Fruit fly (Drosophila melanogaster) whole organism, prepupa: Measurements from ENCODE around the gene CG43755.

Experiments
- Blimp-1 ChIP-seq: fragments of 200-800 bp; sonication (Bioruptor generic); optimal IDR thresholded peaks from 3 replicates; lab custom pipeline; 2017; ENCODE audit warnings: missing biosample characterization, missing genetic modification characterization, mild to moderate bottlenecking, moderate library complexity, missing genetic modification reagents
- CG10631 ChIP-seq: fragments of 200-800 bp; sonication (Bioruptor generic); optimal IDR thresholded peaks from 2 replicates; lab custom pipeline; 2016; ENCODE audit warnings: missing biosample characterization, missing genetic modification characterization
- CG11762 ChIP-seq: fragments of 200-800 bp; sonication (Bioruptor generic); optimal IDR thresholded peaks from 3 replicates; lab custom pipeline; 2016; ENCODE audit warnings: missing biosample characterization, missing genetic modification characterization; ENCODE audit not compliant: insufficient read depth
- CG15336 ChIP-seq: fragments of 200-800 bp; sonication (Bioruptor generic); IDR thresholded peaks from 2 replicates; pipeline ENCODE4 v1.3.6; 2022; ENCODE audit warnings: missing biosample characterization, missing genetic modification characterization
- CG16779 ChIP-seq: fragments of 200-800 bp; sonication (Bioruptor generic); optimal IDR thresholded peaks from 3 replicates; lab custom pipeline; 2017; ENCODE audit warnings: missing biosample characterization, mild to moderate bottlenecking, missing genetic modification characterization
- CG3032 ChIP-seq: fragments of 200-800 bp; optimal IDR thresholded peaks from 2 replicates; lab custom pipeline; 2019; ENCODE audit warnings: missing biosample characterization, mild to moderate bottlenecking, missing genetic modification characterization, moderate library complexity
- CG31627 ChIP-seq: fragments of 200-800 bp; sonication (Bioruptor generic); optimal IDR thresholded peaks from 3 replicates; lab custom pipeline; 2016; ENCODE audit warnings: missing biosample characterization, missing genetic modification characterization
- CG32006 ChIP-seq: fragments of 200-800 bp; sonication (Bioruptor generic); optimal IDR thresholded peaks from 3 replicates; lab custom pipeline; 2017; ENCODE audit warnings: missing biosample characterization, mild to moderate bottlenecking, missing genetic modification characterization
- CG34406 ChIP-seq: fragments of 200-800 bp; sonication (Bioruptor generic); optimal IDR thresholded peaks from 3 replicates; lab custom pipeline; 2016; ENCODE audit warnings: missing biosample characterization, missing genetic modification characterization
- CG3919 ChIP-seq: fragments of 200-800 bp; sonication (Bioruptor generic); optimal IDR thresholded peaks from 3 replicates; lab custom pipeline; 2016; ENCODE audit warnings: missing biosample characterization, missing genetic modification characterization
- CG6163 ChIP-seq: fragments of 200-800 bp; sonication (Bioruptor generic); IDR thresholded peaks from 3 replicates; pipeline ENCODE4 v1.3.6; 2022; ENCODE audit warnings: missing biosample characterization, missing genetic modification characterization
- CG6276 ChIP-seq: fragments of 200-800 bp; sonication (Bioruptor generic); optimal IDR thresholded peaks from 2 replicates; lab custom pipeline; 2017; ENCODE audit warnings: missing biosample characterization, mild to moderate bottlenecking, missing genetic modification characterization
- CG6808 ChIP-seq: fragments of 200-800 bp; sonication (Bioruptor generic); optimal IDR thresholded peaks from 3 replicates; lab custom pipeline; 2017; ENCODE audit warnings: missing biosample characterization, missing genetic modification characterization, mild to moderate bottlenecking, moderate library complexity, missing genetic modification reagents
- CG6854 ChIP-seq: fragments of 200-800 bp; sonication (Bioruptor generic); optimal IDR thresholded peaks from 2 replicates; lab custom pipeline; 2017; ENCODE audit warnings: missing biosample characterization, mild to moderate bottlenecking, missing genetic modification characterization
- CG8319 ChIP-seq: fragments of 200-800 bp; sonication (Bioruptor generic); optimal IDR thresholded peaks from 3 replicates; lab custom pipeline; 2016; ENCODE audit warnings: missing biosample characterization, missing genetic modification characterization
- CG8632 ChIP-seq: fragments of 200-800 bp; sonication (Bioruptor generic); optimal IDR thresholded peaks from 3 replicates; lab custom pipeline; 2016; ENCODE audit warnings: missing biosample characterization, missing genetic modification characterization
- Eip78C ChIP-seq: fragments of 200-800 bp; sonication (Bioruptor generic); peaks from one replicate; lab custom pipeline; 2016; ENCODE audit warnings: missing biosample characterization, missing genetic modification characterization
- Hr38 ChIP-seq: sonication (Bioruptor generic); optimal IDR thresholded peaks from 2 replicates; lab custom pipeline; 2016; ENCODE audit warnings: missing biosample characterization, missing genetic modification characterization
- Met ChIP-seq: fragments of 200-800 bp; sonication (Bioruptor generic); optimal IDR thresholded peaks from 3 replicates; lab custom pipeline; 2016; ENCODE audit warnings: missing biosample characterization, missing genetic modification characterization
- Smox ChIP-seq: fragments of 200-800 bp; sonication (Bioruptor generic); optimal IDR thresholded peaks from 3 replicates; lab custom pipeline; 2016; ENCODE audit warnings: missing biosample characterization, missing genetic modification characterization
- Sox102F ChIP-seq: fragments of 200-800 bp; sonication (Bioruptor generic); optimal IDR thresholded peaks from 2 replicates; lab custom pipeline; 2016; ENCODE audit warnings: missing biosample characterization, mild to moderate bottlenecking, missing genetic modification characterization
- Sox14 ChIP-seq: fragments of 200-800 bp; sonication (Bioruptor generic); optimal IDR thresholded peaks from 3 replicates; lab custom pipeline; 2016; ENCODE audit warnings: missing biosample characterization, missing genetic modification characterization
- achi ChIP-seq: fragments of 200-800 bp; sonication (Bioruptor generic); optimal IDR thresholded peaks from 3 replicates; lab custom pipeline; 2016; ENCODE audit warnings: missing biosample characterization, missing genetic modification characterization
- cyc ChIP-seq: fragments of 200-800 bp; sonication (Bioruptor generic); optimal IDR thresholded peaks from 3 replicates; lab custom pipeline; 2016; ENCODE audit warnings: missing biosample characterization, missing genetic modification characterization
- dsx ChIP-seq: fragments of 200-800 bp; optimal IDR thresholded peaks from 3 replicates; lab custom pipeline; 2019; ENCODE audit warnings: missing biosample characterization, mild to moderate bottlenecking, missing genetic modification characterization, moderate library complexity; ENCODE audit not compliant: poor library complexity, severe bottlenecking
- eg ChIP-seq: fragments of 200-800 bp; sonication (Bioruptor generic); IDR thresholded peaks from 3 replicates; pipeline ENCODE4 v1.3.6; 2022; ENCODE audit warnings: missing biosample characterization, missing genetic modification characterization
- esn ChIP-seq: fragments of 200-800 bp; sonication (Bioruptor generic); optimal IDR thresholded peaks from 2 replicates; lab custom pipeline; 2016; ENCODE audit warnings: missing biosample characterization, mild to moderate bottlenecking, missing genetic modification characterization, moderate library complexity
- fd59A ChIP-seq: fragments of 200-800 bp; sonication (Bioruptor generic); optimal IDR thresholded peaks from 2 replicates; lab custom pipeline; 2017; ENCODE audit warnings: missing biosample characterization, mild to moderate bottlenecking, missing genetic modification characterization, missing genetic modification reagents
- fd85E ChIP-seq: fragments of 200-800 bp; sonication (Bioruptor generic); optimal IDR thresholded peaks from 3 replicates; lab custom pipeline; 2016; ENCODE audit warnings: missing biosample characterization, missing genetic modification characterization
- fkh ChIP-seq: fragments of 200-800 bp; sonication (Bioruptor generic); optimal IDR thresholded peaks from 3 replicates; lab custom pipeline; 2017; ENCODE audit warnings: missing biosample characterization, mild to moderate bottlenecking, missing genetic modification characterization, moderate library complexity
- lz ChIP-seq: fragments of 200-800 bp; sonication (Bioruptor generic); optimal IDR thresholded peaks from 3 replicates; lab custom pipeline; 2016; ENCODE audit warnings: missing biosample characterization, missing genetic modification characterization
- pdm3 ChIP-seq: fragments of 200-800 bp; sonication (Bioruptor generic); optimal IDR thresholded peaks from 3 replicates; lab custom pipeline; 2016; ENCODE audit warnings: missing biosample characterization, missing genetic modification characterization
- spab ChIP-seq: fragments of 200-800 bp; sonication (Bioruptor generic); optimal IDR thresholded peaks from 2 replicates; lab custom pipeline; 2017; ENCODE audit warnings: missing biosample characterization, mild to moderate bottlenecking, missing genetic modification characterization, missing genetic modification reagents
- ss ChIP-seq, 2 experiments: fragments of 200-800 bp; sonication (Bioruptor generic); optimal IDR thresholded peaks; 2 replicates in 1 of 2; 3 replicates in 1 of 2; lab custom pipeline; 2017 to 2018; ENCODE audit warnings: mild to moderate bottlenecking in 2 of 2, missing biosample characterization in 2 of 2, missing genetic modification characterization in 2 of 2, moderate library complexity in 1 of 2
- svp ChIP-seq: fragments of 200-800 bp; sonication (Bioruptor generic); peaks from one replicate; lab custom pipeline; 2016; ENCODE audit warnings: missing biosample characterization, missing genetic modification characterization

Gene CG43755

dm6 chr2L:283071-283482 lies 46.5 kb downstream of the CG43755 start, which contains the start of gene CG11601 (continued):
- TF ChIP-seq CG11762 (GFP tag; lab: Kevin White, UChicago) (peak; percentile 4), svp (GFP tag; lab: Kevin White, UChicago) (peak; percentile 85), CG34406 (GFP tag; lab: Kevin White, UChicago) (no peak), Sox102F (GFP tag; lab: Kevin White, UChicago) (no peak), Sox14 (GFP tag; lab: Kevin White, UChicago) (peak; percentile 43), fd85E (no peak), CG3919 (GFP tag; lab: Kevin White, UChicago) (no peak), CG6854 (GFP tag; lab: Kevin White, UChicago) (peak; percentile 61), CG3032 (tag; lab: Kevin White, UChicago) (peak; percentile 41), pdm3 (no peak), Eip78C (GFP tag; lab: Kevin White, UChicago) (peak; percentile 69), fd59A (no peak), CG15336 (GFP tag; lab: Robert Waterston, UW) (no peak), CG8632 (GFP tag; lab: Kevin White, UChicago) (no peak), dsx (peak; percentile 93), Blimp-1 (GFP tag; lab: Kevin White, UChicago) (peak; percentile 71), CG10631 (GFP tag; lab: Kevin White, UChicago) (no peak), ss (GFP tag; optimal IDR thresholded peaks at IDR 0.05; lab: Kevin White, UChicago) (peak in 1 of 2 experiments; percentile 31), Met (GFP tag; lab: Kevin White, UChicago) (no peak), CG32006 (no peak), Smox (GFP tag; lab: Kevin White, UChicago) (no peak)

- TF ChIP-seq CG8319 (GFP tag; lab: Kevin White, UChicago) (no peak), fkh (no peak), eg (GFP tag; lab: Robert Waterston, UW) (no peak), Hr38 (GFP tag; lab: Kevin White, UChicago) (no peak), CG32006 (no peak), spab (GFP tag; lab: Kevin White, UChicago) (no peak), fd85E (no peak), CG6276 (GFP tag; lab: Kevin White, UChicago) (no peak), CG8632 (GFP tag; lab: Kevin White, UChicago) (no peak), CG6163 (GFP tag; lab: Robert Waterston, UW) (no peak), CG6808 (no peak)
- TF ChIP-seq, all 60 proteins: peak for 0
Observed at dm6 chr2L:278134-278533, 51.4 kb downstream of the CG43755 start, which contains the start of gene CG17078. CG17078 (minus strand) TSS chr2L:278234.

DNA sequence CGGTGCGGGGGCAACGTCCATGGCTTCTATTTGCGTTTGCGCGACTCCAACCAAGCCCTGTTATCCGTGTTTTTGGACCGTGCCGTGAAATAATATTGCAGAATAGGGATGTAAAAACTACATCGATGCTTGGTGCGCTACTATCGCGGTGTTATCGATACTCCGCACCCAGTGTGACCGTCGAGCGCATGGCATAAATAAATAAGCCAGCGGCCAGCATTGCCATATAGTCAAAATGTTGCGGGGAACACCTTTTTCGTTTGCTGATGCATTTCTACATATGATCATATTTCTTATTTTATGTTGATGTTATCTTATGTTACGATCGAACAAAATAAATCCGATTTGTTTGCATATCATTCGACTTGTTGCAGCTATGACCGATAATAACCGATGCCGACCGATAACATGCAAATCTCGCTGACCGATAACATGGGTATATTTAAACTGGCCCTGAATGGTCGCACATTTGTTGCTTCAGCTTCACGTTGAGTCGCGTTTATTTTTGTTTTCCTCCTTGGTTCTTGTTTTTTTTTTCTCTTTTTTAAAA lies 52.4 kb downstream of the CG43755 start, which contains the start of gene smo:
Gene smo (plus strand): TSS at position 461 of the 550 bp plus-strand sequence.
- TF ChIP-seq fkh (peak; percentile 95), CG16779 (tag; lab: Kevin White, UChicago) (no peak), CG31627 (peak; percentile 47), esn (peak; percentile 35), cyc (peak; percentile 22), achi (no peak), lz (GFP tag; lab: Kevin White, UChicago) (peak; percentile 10), fd59A (no peak)
